Worm (Caenorhabditis elegans) whole organism, young adult: Measurements from ENCODE around the gene Y50E8A.5.

Experiments
- C06A6.2 ChIP-seq: fragments of 200-800 bp; sonication (Bioruptor generic); conservative IDR thresholded peaks from 2 replicates; pipeline ENCODE4 v1.3.6; 2022; ENCODE audit warnings: missing genetic modification characterization, missing compliant biosample characterization
- F37B4.10 ChIP-seq: fragments of 200-800 bp; sonication (Bioruptor generic); IDR thresholded peaks from 2 replicates; pipeline ENCODE4 v1.3.6; 2022; ENCODE audit warnings: missing genetic modification characterization, missing compliant biosample characterization
- F55B11.4 ChIP-seq: sonication (generic microtip); optimal IDR thresholded peaks from 2 replicates; lab custom pipeline; 2016; ENCODE audit warnings: missing compliant biosample characterization, missing genetic modification characterization, borderline replicate concordance; ENCODE audit not compliant: insufficient read depth
- Y53G8AR.9 ChIP-seq: fragments of 200-800 bp; sonication (Bioruptor generic); conservative IDR thresholded peaks from 2 replicates; pipeline ENCODE4 v1.3.6; 2022; ENCODE audit warnings: missing genetic modification reagents, missing genetic modification characterization, missing compliant biosample characterization
- ama-1 ChIP-seq, 3 experiments: fragments of 150-350 bp in 1 of 3; sonication (generic microtip) in 2 of 3; optimal IDR thresholded peaks; 2 replicates each; lab custom pipeline; 2014 to 2018; ENCODE audit warnings: missing biosample characterization in 2 of 3, missing genetic modification characterization in 2 of 3, missing genetic modification reagents in 2 of 3
- aptf-2 ChIP-seq: fragments of 200-800 bp; sonication (Bioruptor generic); conservative IDR thresholded peaks from 2 replicates; pipeline ENCODE4 v1.3.6; 2022; ENCODE audit warnings: missing genetic modification reagents, missing genetic modification characterization, missing compliant biosample characterization
- aptf-3 ChIP-seq: fragments of 200-800 bp; sonication (Bioruptor generic); IDR thresholded peaks from 2 replicates; pipeline ENCODE4 v1.3.6; 2022; ENCODE audit warnings: missing genetic modification characterization, missing compliant biosample characterization
- atf-7 ChIP-seq: sonication (generic microtip); optimal IDR thresholded peaks from 2 replicates; lab custom pipeline; 2017; ENCODE audit warnings: mild to moderate bottlenecking, missing genetic modification characterization, missing compliant biosample characterization
- cebp-1 ChIP-seq, 2 experiments: fragments of 200-800 bp in 1 of 2; sonication (Bioruptor generic) in 1 of 2; sonication (generic microtip) in 1 of 2; IDR thresholded peaks in 1 of 2; optimal IDR thresholded peaks in 1 of 2; 2 replicates each; pipeline versions ENCODE4 v1.3.6 to Lab custom; 2017 to 2022; ENCODE audit warnings: missing compliant biosample characterization in 2 of 2, missing genetic modification characterization in 2 of 2, mild to moderate bottlenecking in 1 of 2, missing genetic modification reagents in 1 of 2, moderate library complexity in 1 of 2
- ceh-27 ChIP-seq: fragments of 200-800 bp; sonication (Bioruptor generic); optimal IDR thresholded peaks from 2 replicates; lab custom pipeline; 2018; ENCODE audit warnings: mild to moderate bottlenecking, missing genetic modification characterization, moderate library complexity, missing compliant biosample characterization
- ceh-79 ChIP-seq: sonication (generic microtip); optimal IDR thresholded peaks from 2 replicates; lab custom pipeline; 2017; ENCODE audit warnings: mild to moderate bottlenecking, missing genetic modification characterization, missing compliant biosample characterization
- ceh-91 ChIP-seq: fragments of 200-800 bp; sonication (Bioruptor generic); IDR thresholded peaks from 2 replicates; pipeline ENCODE4 v1.3.6; 2022; ENCODE audit warnings: missing genetic modification reagents, missing genetic modification characterization, missing compliant biosample characterization
- dox-1 ChIP-seq: fragments of 200-800 bp; sonication (Bioruptor generic); IDR thresholded peaks from 2 replicates; pipeline ENCODE4 v1.3.6; 2022; ENCODE audit warnings: missing genetic modification reagents, missing genetic modification characterization, missing compliant biosample characterization
- egrh-3 ChIP-seq: fragments of 200-800 bp; sonication (Bioruptor generic); IDR thresholded peaks from 2 replicates; pipeline ENCODE4 v1.3.6; 2022; ENCODE audit warnings: missing genetic modification reagents, missing genetic modification characterization, missing compliant biosample characterization
- fkh-3 ChIP-seq: sonication (generic microtip); optimal IDR thresholded peaks from 2 replicates; lab custom pipeline; 2016; ENCODE audit warnings: mild to moderate bottlenecking, missing genetic modification characterization, missing compliant biosample characterization
- lin-26 ChIP-seq: fragments of 200-800 bp; sonication (Bioruptor generic); IDR thresholded peaks from 2 replicates; pipeline ENCODE4 v1.3.6; 2022; ENCODE audit warnings: missing genetic modification reagents, missing genetic modification characterization, missing compliant biosample characterization
- lsy-27 ChIP-seq: sonication (generic microtip); optimal IDR thresholded peaks from 2 replicates; lab custom pipeline; 2017; ENCODE audit warnings: missing genetic modification characterization, mild to moderate bottlenecking, missing compliant biosample characterization, antibody characterized with exemption, missing genotype, borderline replicate concordance; ENCODE audit not compliant: insufficient read depth
- madf-10 ChIP-seq: sonication (generic microtip); optimal IDR thresholded peaks from 2 replicates; lab custom pipeline; 2016; ENCODE audit warnings: mild to moderate bottlenecking, missing genetic modification characterization, missing compliant biosample characterization
- nfyb-1 ChIP-seq: fragments of 200-800 bp; sonication (Bioruptor generic); IDR thresholded peaks from 2 replicates; pipeline ENCODE4 v1.3.6; 2022; ENCODE audit warnings: missing genetic modification reagents, missing genetic modification characterization, missing compliant biosample characterization
- nhr-179 ChIP-seq: sonication (generic microtip); optimal IDR thresholded peaks from 2 replicates; lab custom pipeline; 2016; ENCODE audit warnings: mild to moderate bottlenecking, missing genetic modification characterization, missing compliant biosample characterization
- pha-4 ChIP-seq: fragments of 150-350 bp; sonication (generic microtip); optimal IDR thresholded peaks from 2 replicates; lab custom pipeline; 2014; ENCODE audit warnings: missing biosample characterization, missing genetic modification reagents, missing genetic modification characterization
- sea-2 ChIP-seq: fragments of 200-800 bp; sonication (Bioruptor generic); IDR thresholded peaks from 2 replicates; pipeline ENCODE4 v1.3.6; 2022; ENCODE audit warnings: missing genetic modification characterization, missing compliant biosample characterization
- tbx-9 ChIP-seq: sonication (generic microtip); optimal IDR thresholded peaks from 2 replicates; lab custom pipeline; 2016; ENCODE audit warnings: borderline replicate concordance, missing genetic modification characterization, inconsistent platforms, missing compliant biosample characterization
- tlf-1 ChIP-seq: fragments of 200-800 bp; sonication (Bioruptor generic); optimal IDR thresholded peaks from 2 replicates; lab custom pipeline; 2018; ENCODE audit warnings: mild to moderate bottlenecking, missing genetic modification characterization, missing compliant biosample characterization
- zfh-2 ChIP-seq: fragments of 200-800 bp; sonication (Bioruptor generic); conservative IDR thresholded peaks from 2 replicates; pipeline ENCODE4 v1.3.6; 2022; ENCODE audit warnings: missing genetic modification reagents, missing genetic modification characterization, missing compliant biosample characterization
- ztf-3 ChIP-seq: fragments of 200-800 bp; sonication (Bioruptor generic); optimal IDR thresholded peaks from 2 replicates; lab custom pipeline; 2018; ENCODE audit warnings: mild to moderate bottlenecking, missing genetic modification characterization, missing compliant biosample characterization

Y50E8A.5 gene

DNA sequence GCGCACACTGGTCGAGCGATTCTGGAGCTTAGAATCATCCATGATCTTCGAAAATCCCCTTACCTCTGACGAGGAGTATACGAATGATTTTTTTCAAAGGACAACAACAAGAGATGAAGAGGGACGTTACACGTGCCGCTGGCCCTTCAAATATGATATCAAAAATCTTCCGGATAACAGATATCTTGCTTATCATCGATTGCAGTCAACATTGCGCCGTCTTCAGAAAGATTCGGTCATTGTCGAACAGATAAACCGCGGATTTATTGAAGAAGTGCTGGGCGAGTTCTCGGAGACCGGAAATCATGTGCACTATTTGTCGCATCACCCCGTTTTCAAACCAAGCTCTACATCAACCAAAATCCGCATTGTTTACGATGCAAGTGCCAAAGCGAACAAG, 25.8 kb upstream of the Y50E8A.5 start:
- TF ChIP-seq madf-10 (tag; lab: Kevin White, UChicago): no peak

DNA sequence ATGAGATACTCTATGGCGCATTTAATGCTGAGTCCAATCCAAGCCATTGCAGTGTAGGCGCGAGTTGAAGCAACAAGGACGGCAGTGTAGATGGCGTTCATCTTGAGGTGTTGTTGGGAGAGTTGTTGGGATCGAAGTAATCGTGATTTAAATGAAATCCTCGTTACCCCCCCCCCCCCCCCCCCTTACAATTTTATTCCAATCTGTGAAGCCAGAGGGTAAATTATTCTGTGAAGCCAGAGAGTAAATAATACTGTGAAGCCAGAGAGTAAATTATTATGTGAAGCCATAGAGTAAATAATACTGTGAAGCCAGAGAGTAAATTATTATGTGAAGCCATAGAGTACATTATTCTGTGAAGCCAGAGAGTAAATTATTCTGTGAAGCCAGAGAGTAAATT, 13.6 kb upstream of the Y50E8A.5 start, which contains the start of gene nspa-10:
Gene nspa-10 (minus strand): TSS at position 101 of the 400 bp plus-strand sequence.
- peak; percentile 17; the same call in 1 of the 2 replicates for TF ChIP-seq egrh-3 (GFP tag; lab: Robert Waterston, UW)

DNA sequence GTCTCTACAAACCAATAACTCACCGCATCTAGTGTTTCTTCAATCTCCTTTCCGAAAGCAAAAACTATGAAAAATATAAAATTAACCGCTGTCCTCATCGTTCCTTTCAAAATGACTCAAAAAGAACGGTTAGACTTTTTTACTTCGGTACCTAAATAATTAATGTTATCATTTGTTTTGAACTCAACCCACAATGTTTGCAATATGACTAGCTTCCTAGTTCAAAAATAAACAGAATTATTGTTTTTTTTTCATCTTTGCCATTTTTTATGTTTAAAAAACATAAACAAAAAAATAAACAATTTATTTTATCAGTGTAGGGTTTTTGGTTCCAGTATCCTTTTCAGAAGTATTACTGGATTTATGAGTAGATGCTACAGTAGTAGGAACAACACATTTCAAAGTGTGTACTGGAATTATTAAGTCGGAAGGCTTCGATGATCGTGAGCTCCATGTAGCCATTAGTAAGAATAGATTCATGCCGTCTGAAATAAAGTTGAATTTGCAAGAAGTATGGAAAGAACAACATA, 11.9 kb upstream of the Y50E8A.5 start, which contains the start of the genes lipl-8 and Y50E8A.22:
Gene lipl-8 (minus strand): TSS at position 101 of the 530 bp plus-strand sequence.
Gene Y50E8A.22 (minus strand): TSS at position 480 of the 530 bp plus-strand sequence.
- TF ChIP-seq Y53G8AR.9 (GFP tag; lab: Robert Waterston, UW) (no peak), ztf-3 (GFP tag; lab: Kevin White, UChicago) (no peak), ceh-79 (tag; lab: Kevin White, UChicago) (no peak), nhr-179 (tag; lab: Kevin White, UChicago) (no peak), cebp-1 (GFP tag; IDR thresholded peaks at IDR 0.05; lab: Robert Waterston, UW) (no peak), cebp-1 (tag; optimal IDR thresholded peaks at IDR 0.05; lab: Kevin White, UChicago) (no peak), pha-4 (tag; lab: Kevin White, UChicago) (no peak), fkh-3 (tag; lab: Kevin White, UChicago) (no peak)

DNA sequence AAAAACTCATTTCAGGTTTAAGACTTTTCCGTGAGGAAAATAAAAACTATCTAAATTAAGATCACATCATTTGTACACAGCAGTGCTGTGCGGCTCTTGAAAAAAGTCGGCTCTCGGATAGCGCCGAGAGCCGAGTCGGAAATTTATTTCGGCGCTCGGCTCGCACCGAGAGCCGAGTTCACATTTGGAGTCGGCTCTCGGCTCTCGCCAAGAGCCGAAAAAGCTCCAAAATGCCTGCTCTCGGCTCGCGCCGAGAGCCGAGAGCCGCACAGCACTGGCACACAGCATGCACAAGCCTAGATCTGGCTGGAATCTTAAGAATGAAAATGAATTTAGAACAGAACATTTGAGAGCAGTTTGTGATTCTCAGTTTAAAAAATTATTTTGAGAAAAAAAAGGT, 10.2 kb upstream of the Y50E8A.5 start:
- TF ChIP-seq aptf-3 (no peak), nfyb-1 (GFP tag; lab: Robert Waterston, UW) (no peak), lsy-27 (no peak), atf-7 (no peak), C06A6.2 (no peak), tlf-1 (GFP tag; lab: Kevin White, UChicago) (no peak), ama-1 (optimal IDR thresholded peaks at IDR 0.05; lab: Kevin White, UChicago) (no peak), ama-1 (GFP tag; optimal IDR thresholded peaks at IDR 0.05; lab: Kevin White, UChicago) (no peak), F55B11.4 (tag; lab: Kevin White, UChicago) (no peak), aptf-2 (GFP tag; lab: Robert Waterston, UW) (no peak), dox-1 (GFP tag; lab: Robert Waterston, UW) (no peak), sea-2 (GFP tag; lab: Robert Waterston, UW) (no peak), pha-4 (tag; lab: Kevin White, UChicago) (no peak), zfh-2 (GFP tag; lab: Robert Waterston, UW) (peak; percentile 79; the same call in 1 of the 2 replicates), ceh-27 (no peak), egrh-3 (GFP tag; lab: Robert Waterston, UW) (peak; percentile 70; the same call in 1 of the 2 replicates)

DNA sequence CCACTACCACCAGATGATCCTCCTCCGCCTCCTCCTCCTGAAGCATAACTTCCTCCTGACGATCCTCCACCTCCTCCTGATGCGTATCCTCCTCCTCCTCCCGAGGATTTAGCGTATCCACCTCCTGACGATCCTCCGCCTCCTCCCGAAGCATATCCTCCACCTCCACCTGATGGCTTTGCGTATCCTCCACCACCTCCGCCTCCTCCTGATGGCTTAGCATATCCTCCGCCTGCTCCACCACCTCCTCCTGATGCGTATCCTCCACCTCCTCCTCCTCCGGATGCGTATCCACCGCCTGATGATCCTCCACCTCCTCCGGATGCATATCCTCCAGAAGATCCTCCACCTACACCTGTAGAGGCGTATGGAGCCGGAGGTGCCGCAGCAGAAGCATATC, 8.1 kb upstream of the Y50E8A.5 start:
- no peak for TF ChIP-seq tbx-9 (tag; lab: Kevin White, UChicago)
- TF ChIP-seq F37B4.10 (GFP tag; lab: Robert Waterston, UW): no peak
- peak; percentile 69 for TF ChIP-seq egrh-3 (GFP tag; lab: Robert Waterston, UW)
- TF ChIP-seq lin-26 (GFP tag; lab: Robert Waterston, UW): 0 out of 2 replicates have a peak, but pooled peaks have one; percentile 14
- TF ChIP-seq fkh-3 (tag; lab: Kevin White, UChicago): no peak
- TF ChIP-seq ceh-91 (GFP tag; lab: Robert Waterston, UW): no peak
- peak; percentile 85 for TF ChIP-seq zfh-2 (GFP tag; lab: Robert Waterston, UW)

DNA sequence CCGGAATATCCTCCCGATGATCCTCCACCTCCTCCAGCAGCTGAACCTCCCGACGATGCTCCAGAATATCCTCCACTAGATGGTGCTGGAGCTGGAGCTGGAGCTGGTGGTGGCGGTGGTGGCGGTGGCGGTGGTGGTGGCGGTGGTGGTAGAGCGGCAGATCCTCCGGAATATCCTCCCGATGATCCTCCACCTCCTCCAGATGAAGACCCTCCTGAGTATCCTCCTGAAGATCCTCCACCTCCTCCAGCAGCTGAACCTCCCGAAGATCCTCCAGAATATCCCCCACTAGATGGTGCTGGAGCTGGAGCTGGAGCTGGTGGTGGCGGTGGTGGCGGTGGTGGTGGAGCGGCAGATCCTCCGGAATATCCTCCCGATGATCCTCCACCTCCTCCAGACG, 6.7 kb upstream of the Y50E8A.5 start:
- peak; percentile 74; the same call in 1 of the 2 replicates for TF ChIP-seq egrh-3 (GFP tag; lab: Robert Waterston, UW)
